Fruit fly (Drosophila melanogaster): ENCODE measurements around the gene CG17717.

dm6 chrX:6638123-6638522 lies 49.0 kb downstream of the CG17717 start:
- TF ChIP-seq psq (optimal IDR thresholded peaks at IDR 0.05) (no peak), CG8478 (optimal IDR thresholded peaks at IDR 0.05) (no peak), EcR (GFP tag; optimal IDR thresholded peaks at IDR 0.05) (no peak)
